Fruit fly (Drosophila melanogaster) whole organism, embryonic: ENCODE data around the gene BckdhA.

Source experiments
- Antp ChIP-seq: fragments of 200-800 bp; sonication (Bioruptor generic); optimal IDR thresholded peaks from 3 replicates; lab custom pipeline; 2016; ENCODE audit warnings: missing biosample characterization, missing genetic modification characterization
- CG11093 ChIP-seq: fragments of 200-800 bp; sonication (Bioruptor generic); IDR thresholded peaks from 3 replicates; pipeline ENCODE4 v1.3.6; 2022; ENCODE audit warnings: missing biosample characterization, missing genetic modification characterization
- CG11695 ChIP-seq: fragments of 200-800 bp; sonication (Bioruptor generic); IDR thresholded peaks from 3 replicates; pipeline ENCODE4 v1.3.6; 2022; ENCODE audit warnings: missing biosample characterization, missing genetic modification characterization
- CG14965 ChIP-seq: fragments of 200-800 bp; sonication (Bioruptor generic); optimal IDR thresholded peaks from 2 replicates; lab custom pipeline; 2016; ENCODE audit warnings: missing biosample characterization, missing genetic modification characterization, borderline replicate concordance
- CG15601 ChIP-seq: fragments of 200-800 bp; sonication (Bioruptor generic); optimal IDR thresholded peaks from 3 replicates; lab custom pipeline; 2019; ENCODE audit warnings: missing biosample characterization, mild to moderate bottlenecking, missing genetic modification characterization, moderate library complexity
- CG1603 ChIP-seq: fragments of 200-800 bp; sonication (Bioruptor generic); optimal IDR thresholded peaks from 2 replicates; lab custom pipeline; 2019; ENCODE audit warnings: missing biosample characterization, mild to moderate bottlenecking, missing genetic modification characterization, moderate library complexity
- CG16779 ChIP-seq: fragments of 200-800 bp; sonication (Bioruptor generic); IDR thresholded peaks from 2 replicates; pipeline ENCODE4 v1.3.6; 2022; ENCODE audit warnings: missing biosample characterization, missing genetic modification characterization
- CG17361 ChIP-seq: fragments of 200-800 bp; sonication (Bioruptor generic); IDR thresholded peaks from 3 replicates; pipeline ENCODE4 v1.3.6; 2022; ENCODE audit warnings: missing biosample characterization, missing genetic modification characterization
- CG17829 ChIP-seq: fragments of 200-800 bp; optimal IDR thresholded peaks from 2 replicates; lab custom pipeline; 2019; ENCODE audit warnings: missing biosample characterization, mild to moderate bottlenecking, missing genetic modification characterization, moderate library complexity
- CG1792 ChIP-seq: fragments of 200-800 bp; sonication (Bioruptor generic); optimal IDR thresholded peaks from 2 replicates; lab custom pipeline; 2016; ENCODE audit warnings: missing biosample characterization, missing genetic modification characterization
- CG2120 ChIP-seq: fragments of 200-800 bp; sonication (Bioruptor generic); optimal IDR thresholded peaks from 3 replicates; lab custom pipeline; 2016; ENCODE audit warnings: missing biosample characterization, missing genetic modification characterization
- CG2712 ChIP-seq: fragments of 200-800 bp; optimal IDR thresholded peaks from 3 replicates; lab custom pipeline; 2019; ENCODE audit warnings: missing biosample characterization, mild to moderate bottlenecking, missing genetic modification characterization, moderate library complexity
- CG4360 ChIP-seq: fragments of 200-800 bp; sonication (Bioruptor generic); IDR thresholded peaks from 2 replicates; pipeline ENCODE4 v1.3.6; 2022; ENCODE audit warnings: missing biosample characterization, missing genetic modification characterization
- CG6654 ChIP-seq: fragments of 200-800 bp; sonication (Bioruptor generic); optimal IDR thresholded peaks from 2 replicates; lab custom pipeline; 2017; ENCODE audit warnings: missing biosample characterization, mild to moderate bottlenecking, missing genetic modification characterization
- CG6689 ChIP-seq: fragments of 200-800 bp; sonication (Bioruptor generic); IDR thresholded peaks from 2 replicates; pipeline ENCODE4 v1.3.6; 2022; ENCODE audit warnings: missing biosample characterization, missing genetic modification characterization
- CG6813 ChIP-seq: fragments of 200-800 bp; sonication (Bioruptor generic); optimal IDR thresholded peaks from 2 replicates; lab custom pipeline; 2017; ENCODE audit warnings: missing biosample characterization, missing genetic modification characterization, mild to moderate bottlenecking, moderate library complexity, missing genetic modification reagents
- CG7745 ChIP-seq: fragments of 200-800 bp; sonication (Bioruptor generic); optimal IDR thresholded peaks from 2 replicates; lab custom pipeline; 2018; ENCODE audit warnings: missing biosample characterization, mild to moderate bottlenecking, missing genetic modification characterization, moderate library complexity
- CG7963 ChIP-seq: fragments of 200-800 bp; sonication (Bioruptor generic); IDR thresholded peaks from 3 replicates; pipeline ENCODE4 v1.3.6; 2022; ENCODE audit warnings: missing biosample characterization, missing genetic modification characterization; ENCODE audit not compliant: partially characterized antibody
- CG8281 ChIP-seq: fragments of 200-800 bp; sonication (Bioruptor generic); optimal IDR thresholded peaks from 2 replicates; lab custom pipeline; 2018; ENCODE audit warnings: missing biosample characterization, mild to moderate bottlenecking, missing genetic modification characterization, moderate library complexity
- CG8388 ChIP-seq: fragments of 200-800 bp; sonication (Bioruptor generic); optimal IDR thresholded peaks from 2 replicates; lab custom pipeline; 2019; ENCODE audit warnings: missing biosample characterization, mild to moderate bottlenecking, missing genetic modification characterization, moderate library complexity
- Dip2 ChIP-seq: fragments of 200-800 bp; sonication (Bioruptor generic); IDR thresholded peaks from 2 replicates; pipeline ENCODE4 v1.3.6; 2022; ENCODE audit warnings: missing biosample characterization, missing genetic modification characterization
- Ets97D ChIP-seq: fragments of 200-800 bp; sonication (Bioruptor generic); optimal IDR thresholded peaks from 3 replicates; lab custom pipeline; 2016; ENCODE audit warnings: missing biosample characterization, missing genetic modification characterization
- Fer2 ChIP-seq: fragments of 200-800 bp; sonication (Bioruptor generic); optimal IDR thresholded peaks from 2 replicates; lab custom pipeline; 2018; ENCODE audit warnings: missing biosample characterization, mild to moderate bottlenecking, missing genetic modification characterization, moderate library complexity
- H15 ChIP-seq: fragments of 200-800 bp; sonication (Bioruptor generic); IDR thresholded peaks from 3 replicates; pipeline ENCODE4 v1.3.6; 2022; ENCODE audit warnings: missing biosample characterization, missing genetic modification characterization
- H2.0 ChIP-seq: fragments of 200-800 bp; sonication (Bioruptor generic); IDR thresholded peaks from 2 replicates; pipeline ENCODE4 v1.3.6; 2022; ENCODE audit warnings: missing biosample characterization, missing genetic modification characterization
- Hr39 ChIP-seq: fragments of >200 bp; optimal IDR thresholded peaks from 2 replicates; lab custom pipeline; 2017
- Mes4 ChIP-seq: fragments of 200-800 bp; sonication (Bioruptor generic); optimal IDR thresholded peaks from 2 replicates; lab custom pipeline; 2016; ENCODE audit warnings: missing biosample characterization, missing genetic modification characterization
- Scr ChIP-seq: fragments of 200-800 bp; sonication (Bioruptor generic); IDR thresholded peaks from 2 replicates; pipeline ENCODE4 v1.3.6; 2022; ENCODE audit warnings: missing biosample characterization, missing genetic modification characterization; ENCODE audit not compliant: partially characterized antibody
- al ChIP-seq: fragments of 200-800 bp; sonication (Bioruptor generic); IDR thresholded peaks from 2 replicates; pipeline ENCODE4 v1.3.6; 2022; ENCODE audit warnings: missing biosample characterization, missing genetic modification characterization
- ci ChIP-seq: fragments of 200-800 bp; sonication (Bioruptor generic); IDR thresholded peaks from 3 replicates; pipeline ENCODE4 v1.3.6; 2022; ENCODE audit warnings: missing biosample characterization, missing genetic modification characterization
- en ChIP-seq: fragments of 200-800 bp; sonication (Bioruptor generic); optimal IDR thresholded peaks from 2 replicates; lab custom pipeline; 2016; ENCODE audit warnings: missing biosample characterization, missing genetic modification characterization
- fu2 ChIP-seq: fragments of 200-800 bp; sonication (Bioruptor generic); optimal IDR thresholded peaks from 2 replicates; lab custom pipeline; 2016; ENCODE audit warnings: missing biosample characterization, missing genetic modification characterization
- gcm ChIP-seq: fragments of 200-800 bp; sonication (Bioruptor generic); optimal IDR thresholded peaks from 2 replicates; lab custom pipeline; 2019; ENCODE audit warnings: missing biosample characterization, mild to moderate bottlenecking, missing genetic modification characterization, moderate library complexity
- gt ChIP-seq: fragments of 200-800 bp; sonication (Bioruptor generic); IDR thresholded peaks from 2 replicates; pipeline ENCODE4 v1.3.6; 2022; ENCODE audit warnings: missing biosample characterization, missing genetic modification characterization
- insv ChIP-seq, 2 experiments: fragments of 200-800 bp; sonication (Bioruptor generic); optimal IDR thresholded peaks; 3 replicates each; lab custom pipeline; 2016 to 2018; ENCODE audit warnings: missing biosample characterization in 2 of 2, missing genetic modification characterization in 2 of 2
- inv ChIP-seq: fragments of 200-800 bp; sonication (Bioruptor generic); IDR thresholded peaks from 2 replicates; pipeline ENCODE4 v1.3.6; 2022; ENCODE audit warnings: missing biosample characterization, missing genetic modification characterization; ENCODE audit not compliant: partially characterized antibody
- jigr1 ChIP-seq: fragments of 200-800 bp; sonication (Bioruptor generic); IDR thresholded peaks from 3 replicates; pipeline ENCODE4 v1.3.6; 2022; ENCODE audit warnings: missing biosample characterization, missing genetic modification characterization
- lab ChIP-seq: fragments of 200-800 bp; sonication (Bioruptor generic); optimal IDR thresholded peaks from 3 replicates; lab custom pipeline; 2017; ENCODE audit warnings: missing biosample characterization, missing genetic modification characterization, mild to moderate bottlenecking, moderate library complexity, missing genetic modification reagents
- lilli ChIP-seq: fragments of 200-800 bp; sonication (Bioruptor generic); optimal IDR thresholded peaks from 3 replicates; lab custom pipeline; 2016; ENCODE audit warnings: missing biosample characterization, missing genetic modification characterization
- maf-S ChIP-seq: fragments of 200-800 bp; sonication (Bioruptor generic); optimal IDR thresholded peaks from 2 replicates; lab custom pipeline; 2016; ENCODE audit warnings: missing biosample characterization, missing genetic modification characterization
- mirr ChIP-seq: fragments of 200-800 bp; sonication (Bioruptor generic); optimal IDR thresholded peaks from 3 replicates; lab custom pipeline; 2018; ENCODE audit warnings: missing biosample characterization, mild to moderate bottlenecking, missing genetic modification characterization
- otp ChIP-seq: fragments of 200-800 bp; sonication (Bioruptor generic); IDR thresholded peaks from 3 replicates; pipeline ENCODE4, ENCODE4 v1.3.6; 2022; ENCODE audit warnings: missing biosample characterization, missing genetic modification characterization
- salm ChIP-seq: fragments of 200-800 bp; sonication (Bioruptor generic); optimal IDR thresholded peaks from 2 replicates; lab custom pipeline; 2018; ENCODE audit warnings: missing biosample characterization, mild to moderate bottlenecking, missing genetic modification characterization
- slp2 ChIP-seq: fragments of 200-800 bp; sonication (Bioruptor generic); optimal IDR thresholded peaks from 2 replicates; lab custom pipeline; 2016; ENCODE audit warnings: missing biosample characterization, missing genetic modification characterization
- so ChIP-seq: fragments of 200-800 bp; sonication (Bioruptor generic); IDR thresholded peaks from 3 replicates; pipeline ENCODE4 v1.3.6; 2022; ENCODE audit warnings: missing biosample characterization, missing genetic modification characterization
- sqz ChIP-seq: fragments of 200-800 bp; sonication (Bioruptor generic); optimal IDR thresholded peaks from 3 replicates; lab custom pipeline; 2018; ENCODE audit warnings: missing biosample characterization, mild to moderate bottlenecking, missing genetic modification characterization
- sug ChIP-seq: fragments of 200-800 bp; optimal IDR thresholded peaks from 2 replicates; lab custom pipeline; 2019; ENCODE audit warnings: missing biosample characterization, mild to moderate bottlenecking, missing genetic modification characterization, moderate library complexity
- tap ChIP-seq: fragments of 200-800 bp; optimal IDR thresholded peaks from 3 replicates; lab custom pipeline; 2019; ENCODE audit warnings: missing biosample characterization, mild to moderate bottlenecking, missing genetic modification characterization, moderate library complexity
- tgo ChIP-seq: fragments of 200-800 bp; sonication (Bioruptor generic); IDR thresholded peaks from 3 replicates; pipeline ENCODE4 v1.3.6; 2022; ENCODE audit warnings: missing biosample characterization, missing genetic modification characterization
- tin ChIP-seq: fragments of 200-800 bp; sonication (Bioruptor generic); optimal IDR thresholded peaks from 3 replicates; lab custom pipeline; 2016; ENCODE audit warnings: missing biosample characterization, missing genetic modification characterization

Gene BckdhA

dm6 chr3R:9563240-9563992 is 7.8 kb downstream of the BckdhA start, which contains the start of the genes CG9393 and Vps45 (continued):
- TF ChIP-seq tgo (peak; percentile 48; the same call in 1 of the 3 replicates), CG1792 (no peak), inv (peak; percentile 93), Hr39 (no peak), Antp (GFP tag; lab: Kevin White, UChicago) (peak; percentile 48), CG17829 (tag; lab: Kevin White, UChicago) (peak; percentile 75), ci (GFP tag; lab: Robert Waterston, UW) (no peak), CG15601 (tag; lab: Kevin White, UChicago) (peak; percentile 64), tin (GFP tag; lab: Kevin White, UChicago) (peak; percentile 70), insv (GFP tag; optimal IDR thresholded peaks at IDR 0.05; lab: Kevin White, UChicago) (peak in 1 of 2 experiments; percentile 44), slp2 (GFP tag; lab: Kevin White, UChicago) (no peak), sqz (GFP tag; lab: Kevin White, UChicago) (no peak), gcm (GFP tag; lab: Kevin White, UChicago) (no peak), sug (peak; percentile 83), CG2712 (peak; percentile 67), CG14965 (GFP tag; lab: Kevin White, UChicago) (no peak), al (GFP tag; lab: Robert Waterston, UW) (peak; percentile 67), CG6813 (GFP tag; lab: Kevin White, UChicago) (no peak), CG8388 (GFP tag; lab: Kevin White, UChicago) (no peak), jigr1 (GFP tag; lab: Robert Waterston, UW) (no peak), Mes4 (GFP tag; lab: Kevin White, UChicago) (peak; percentile 2), CG1603 (tag; lab: Kevin White, UChicago) (no peak), Ets97D (peak; percentile 77), CG7963 (GFP tag; lab: Robert Waterston, UW) (peak; percentile 87), CG2120 (GFP tag; lab: Kevin White, UChicago) (peak; percentile 88), CG7745 (tag; lab: Kevin White, UChicago) (no peak), so (GFP tag; lab: Robert Waterston, UW) (no peak), CG11093 (GFP tag; lab: Robert Waterston, UW) (no peak), gt (no peak), CG11695 (GFP tag; lab: Robert Waterston, UW) (no peak), otp (GFP tag; lab: Robert Waterston, UW) (no peak), mirr (peak; percentile 29), Fer2 (peak; percentile 58), CG16779 (GFP tag; lab: Robert Waterston, UW) (no peak), en (no peak), fu2 (GFP tag; lab: Kevin White, UChicago) (peak; percentile 71), Dip2 (no peak), CG6654 (GFP tag; lab: Kevin White, UChicago) (no peak), CG6689 (0 out of 2 replicates have a peak, but pooled peaks have one; percentile 55), salm (tag; lab: Kevin White, UChicago) (no peak), maf-S (peak; percentile 59), CG8281 (tag; lab: Kevin White, UChicago) (no peak), H2.0 (GFP tag; lab: Robert Waterston, UW) (no peak), CG4360 (no peak), tap (tag; lab: Kevin White, UChicago) (no peak), Scr (GFP tag; lab: Robert Waterston, UW) (peak; percentile 94), lilli (peak; percentile 84), H15 (no peak), lab (GFP tag; lab: Kevin White, UChicago) (no peak), CG17361 (GFP tag; lab: Robert Waterston, UW) (peak; percentile 79)
